Worm (Caenorhabditis elegans) whole organism, young adult: ENCODE measurements around the gene ecps-1.

ENCODE experiments used
- B0019.2 ChIP-seq: fragments of 200-800 bp; sonication (Bioruptor generic); conservative IDR thresholded peaks from 2 replicates; pipeline ENCODE4 v1.3.6; 2022; ENCODE audit warnings: missing genetic modification reagents, missing genetic modification characterization, missing compliant biosample characterization
- C06A6.2 ChIP-seq: fragments of 200-800 bp; sonication (Bioruptor generic); conservative IDR thresholded peaks from 2 replicates; pipeline ENCODE4 v1.3.6; 2022; ENCODE audit warnings: missing genetic modification characterization, missing compliant biosample characterization
- F23B12.7 ChIP-seq: sonication (generic microtip); optimal IDR thresholded peaks from 2 replicates; lab custom pipeline; 2017; ENCODE audit warnings: missing genetic modification characterization, mild to moderate bottlenecking, missing compliant biosample characterization, antibody characterized with exemption, moderate library complexity; ENCODE audit not compliant: insufficient read depth
- F49E8.2 ChIP-seq: sonication (generic microtip); optimal IDR thresholded peaks from 3 replicates; lab custom pipeline; 2017; ENCODE audit warnings: missing genetic modification characterization, mild to moderate bottlenecking, missing compliant biosample characterization, antibody characterized with exemption, moderate library complexity; ENCODE audit not compliant: insufficient read depth
- F57A8.1 ChIP-seq: fragments of 200-800 bp; sonication (Bioruptor generic); optimal IDR thresholded peaks from 2 replicates; lab custom pipeline; 2018; ENCODE audit warnings: mild to moderate bottlenecking, missing genetic modification characterization, moderate library complexity, missing compliant biosample characterization
- Y95B8A.8 ChIP-seq: fragments of 200-800 bp; sonication (Bioruptor generic); IDR thresholded peaks from 2 replicates; pipeline ENCODE4 v1.3.6; 2022; ENCODE audit warnings: missing genetic modification reagents, missing genetic modification characterization, missing compliant biosample characterization
- ZK185.1 ChIP-seq: sonication (generic microtip); optimal IDR thresholded peaks from 2 replicates; lab custom pipeline; 2016; ENCODE audit warnings: mild to moderate bottlenecking, missing genetic modification characterization, missing compliant biosample characterization; ENCODE audit not compliant: poor library complexity, severe bottlenecking
- ama-1 ChIP-seq, 3 experiments: fragments of 150-350 bp in 1 of 3; sonication (generic microtip) in 2 of 3; optimal IDR thresholded peaks; 2 replicates each; lab custom pipeline; 2014 to 2018; ENCODE audit warnings: missing biosample characterization in 2 of 3, missing genetic modification characterization in 2 of 3, missing genetic modification reagents in 2 of 3
- atf-7 ChIP-seq: sonication (generic microtip); optimal IDR thresholded peaks from 2 replicates; lab custom pipeline; 2017; ENCODE audit warnings: mild to moderate bottlenecking, missing genetic modification characterization, missing compliant biosample characterization
- bed-1 ChIP-seq: fragments of 200-800 bp; sonication (Bioruptor generic); IDR thresholded peaks from 2 replicates; pipeline ENCODE4 v1.3.6; 2022; ENCODE audit warnings: missing genetic modification reagents, missing genetic modification characterization, missing compliant biosample characterization
- cebp-2 ChIP-seq: fragments of 200-800 bp; sonication (Bioruptor generic); IDR thresholded peaks from 2 replicates; pipeline ENCODE4 v1.3.6; 2022; ENCODE audit warnings: missing genetic modification characterization, missing compliant biosample characterization
- ceh-58 ChIP-seq: fragments of 200-800 bp; sonication (Bioruptor generic); IDR thresholded peaks from 2 replicates; pipeline ENCODE4 v1.3.6; 2022; ENCODE audit warnings: missing genetic modification characterization, missing compliant biosample characterization
- dpl-1 ChIP-seq: fragments of 150-350 bp; optimal IDR thresholded peaks from 2 replicates; lab custom pipeline; 2014; ENCODE audit warnings: missing biosample characterization, missing genetic modification reagents, missing genetic modification characterization
- him-1 ChIP-seq: sonication (generic microtip); optimal IDR thresholded peaks from 2 replicates; lab custom pipeline; 2016; ENCODE audit warnings: missing genotype, missing genetic modification reagents, missing genetic modification characterization, missing compliant biosample characterization
- hmg-20 ChIP-seq: fragments of 200-800 bp; sonication (Bioruptor generic); IDR thresholded peaks from 2 replicates; pipeline ENCODE4 v1.3.6; 2022; ENCODE audit warnings: missing genetic modification reagents, missing genetic modification characterization, missing compliant biosample characterization
- hrde-1 ChIP-seq: sonication (generic microtip); optimal IDR thresholded peaks from 2 replicates; lab custom pipeline; 2016; ENCODE audit warnings: missing genetic modification characterization, mild to moderate bottlenecking, missing compliant biosample characterization, moderate library complexity, missing genotype, missing genetic modification reagents, borderline replicate concordance
- lin-35 ChIP-seq, 3 experiments: fragments of 150-350 bp in 2 of 3; sonication (generic microtip) in 1 of 3; optimal IDR thresholded peaks; 2 replicates each; lab custom pipeline; 2014 to 2018; ENCODE audit warnings: missing biosample characterization in 3 of 3, missing genetic modification characterization in 3 of 3, missing genetic modification reagents in 3 of 3
- lin-54 ChIP-seq: fragments of 200-800 bp; sonication (Bioruptor generic); optimal IDR thresholded peaks from 2 replicates; lab custom pipeline; 2018; ENCODE audit warnings: mild to moderate bottlenecking, missing genetic modification characterization, missing compliant biosample characterization
- lsl-1 ChIP-seq: fragments of 200-800 bp; sonication (Bioruptor generic); optimal IDR thresholded peaks from 2 replicates; lab custom pipeline; 2018; ENCODE audit warnings: mild to moderate bottlenecking, missing genetic modification characterization, moderate library complexity, missing compliant biosample characterization
- lsy-27 ChIP-seq: sonication (generic microtip); optimal IDR thresholded peaks from 2 replicates; lab custom pipeline; 2017; ENCODE audit warnings: missing genetic modification characterization, mild to moderate bottlenecking, missing compliant biosample characterization, antibody characterized with exemption, missing genotype, borderline replicate concordance; ENCODE audit not compliant: insufficient read depth
- madf-6 ChIP-seq: fragments of 200-800 bp; sonication (Bioruptor generic); IDR thresholded peaks from 2 replicates; pipeline ENCODE4 v1.3.6; 2022; ENCODE audit warnings: missing genetic modification reagents, missing genetic modification characterization, missing compliant biosample characterization
- nfyb-1 ChIP-seq: fragments of 200-800 bp; sonication (Bioruptor generic); IDR thresholded peaks from 2 replicates; pipeline ENCODE4 v1.3.6; 2022; ENCODE audit warnings: missing genetic modification reagents, missing genetic modification characterization, missing compliant biosample characterization
- nhr-179 ChIP-seq: sonication (generic microtip); optimal IDR thresholded peaks from 2 replicates; lab custom pipeline; 2016; ENCODE audit warnings: mild to moderate bottlenecking, missing genetic modification characterization, missing compliant biosample characterization
- nhr-90 ChIP-seq: sonication (generic microtip); optimal IDR thresholded peaks from 2 replicates; lab custom pipeline; 2016; ENCODE audit warnings: missing genotype, mild to moderate bottlenecking, missing genetic modification characterization, missing compliant biosample characterization
- pha-4 ChIP-seq: fragments of 150-350 bp; sonication (generic microtip); optimal IDR thresholded peaks from 2 replicates; lab custom pipeline; 2014; ENCODE audit warnings: missing biosample characterization, missing genetic modification reagents, missing genetic modification characterization
- snpc-1.3 ChIP-seq: sonication (generic microtip); optimal IDR thresholded peaks from 2 replicates; lab custom pipeline; 2017; ENCODE audit warnings: missing genetic modification characterization, mild to moderate bottlenecking, missing compliant biosample characterization, antibody characterized with exemption, moderate library complexity, missing genotype, missing genetic modification reagents; ENCODE audit not compliant: insufficient read depth
- snpc-3.4 ChIP-seq: sonication (generic microtip); optimal IDR thresholded peaks from 2 replicates; lab custom pipeline; 2017; ENCODE audit warnings: missing genetic modification characterization, mild to moderate bottlenecking, missing compliant biosample characterization, antibody characterized with exemption, moderate library complexity, missing genotype, missing genetic modification reagents
- snpc-4 ChIP-seq, 5 experiments: fragments of 150-350 bp in 1 of 5; sonication (generic microtip) in 4 of 5; optimal IDR thresholded peaks; 2 replicates each; lab custom pipeline; 2014 to 2018; ENCODE audit warnings: missing genetic modification characterization in 5 of 5, missing biosample characterization in 3 of 5, antibody characterized with exemption in 2 of 5, mild to moderate bottlenecking in 2 of 5, missing compliant biosample characterization in 2 of 5, missing genotype in 2 of 5, moderate library complexity in 2 of 5, missing genetic modification reagents in 1 of 5
- zfh-2 ChIP-seq: fragments of 200-800 bp; sonication (Bioruptor generic); conservative IDR thresholded peaks from 2 replicates; pipeline ENCODE4 v1.3.6; 2022; ENCODE audit warnings: missing genetic modification reagents, missing genetic modification characterization, missing compliant biosample characterization
- ztf-26 ChIP-seq: sonication (generic microtip); optimal IDR thresholded peaks from 2 replicates; lab custom pipeline; 2017; ENCODE audit warnings: missing genetic modification characterization, missing compliant biosample characterization
- ztf-28 ChIP-seq: fragments of 200-800 bp; sonication (Bioruptor generic); IDR thresholded peaks from 2 replicates; pipeline ENCODE4 v1.3.6; 2022; ENCODE audit warnings: missing genetic modification reagents, missing genetic modification characterization, missing compliant biosample characterization

ecps-1 gene

ce11 chrIII:10505182-10505581 lies 44.8 kb upstream of the ecps-1 start, which contains the start of the genes taf-11.3 and urm-1 (continued):
- TF ChIP-seq ZK185.1 (tag; lab: Kevin White, UChicago) (peak; percentile 30), dpl-1 (peak; percentile 60), pha-4 (tag; lab: Kevin White, UChicago) (peak; percentile 15), hmg-20 (GFP tag; lab: Robert Waterston, UW) (no peak), ztf-28 (GFP tag; lab: Robert Waterston, UW) (no peak), snpc-4 (GFP tag; optimal IDR thresholded peaks at IDR 0.05; lab: Kevin White, UChicago) (no peak), snpc-4 (tag; optimal IDR thresholded peaks at IDR 0.05; lab: Kevin White, UChicago) (peak in 2 of 4 experiments; percentile 11 to 69), lin-54 (GFP tag; lab: Kevin White, UChicago) (peak; percentile 49), lsl-1 (GFP tag; lab: Kevin White, UChicago) (peak; percentile 27), cebp-2 (GFP tag; lab: Robert Waterston, UW) (no peak), ceh-58 (GFP tag; lab: Robert Waterston, UW) (no peak), snpc-3.4 (tag; lab: Kevin White, UChicago) (peak; percentile 21), zfh-2 (GFP tag; lab: Robert Waterston, UW) (no peak), atf-7 (tag; lab: Kevin White, UChicago) (no peak), lin-35 (GFP tag; optimal IDR thresholded peaks at IDR 0.05; lab: Kevin White, UChicago) (peak in 1 of 3 experiments; percentile 51), nhr-90 (tag; lab: Kevin White, UChicago) (no peak), madf-6 (GFP tag; lab: Robert Waterston, UW) (peak; percentile 67; the same call in 1 of the 2 replicates), bed-1 (GFP tag; lab: Robert Waterston, UW) (no peak), C06A6.2 (GFP tag; lab: Robert Waterston, UW) (no peak), F49E8.2 (tag; lab: Kevin White, UChicago) (no peak)

ce11 chrIII:10503753-10504152 lies 43.4 kb upstream of the ecps-1 start, which contains the start of gene rab-33:
TSS of gene rab-33 (minus strand) at chrIII:10503853.
- TF ChIP-seq lsy-27 (no peak), hrde-1 (no peak), nfyb-1 (GFP tag; lab: Robert Waterston, UW) (no peak), snpc-1.3 (no peak), B0019.2 (GFP tag; lab: Robert Waterston, UW) (no peak), snpc-4 (GFP tag; optimal IDR thresholded peaks at IDR 0.05; lab: Kevin White, UChicago) (no peak), snpc-4 (tag; optimal IDR thresholded peaks at IDR 0.05; lab: Kevin White, UChicago) (no peak), F23B12.7 (tag; lab: Kevin White, UChicago) (no peak), lsl-1 (GFP tag; lab: Kevin White, UChicago) (no peak), lin-54 (GFP tag; lab: Kevin White, UChicago) (no peak)

ce11 chrIII:10488052-10488451 lies 27.7 kb upstream of the ecps-1 start, which contains the start of gene ptr-25:
TSS of gene ptr-25 (plus strand) at chrIII:10488124.
- TF ChIP-seq F57A8.1 (GFP tag; lab: Kevin White, UChicago): no peak
- TF ChIP-seq snpc-4 (GFP tag; optimal IDR thresholded peaks at IDR 0.05; lab: Kevin White, UChicago): no peak
- TF ChIP-seq snpc-4 (tag; optimal IDR thresholded peaks at IDR 0.05; lab: Kevin White, UChicago): no peak
- TF ChIP-seq ztf-26: no peak
- TF ChIP-seq nhr-179 (tag; lab: Kevin White, UChicago): no peak
- TF ChIP-seq Y95B8A.8: no peak
- no peak for TF ChIP-seq him-1 (tag; lab: Kevin White, UChicago)
- TF ChIP-seq ama-1 (optimal IDR thresholded peaks at IDR 0.05; lab: Kevin White, UChicago): no peak
- TF ChIP-seq ama-1 (GFP tag; optimal IDR thresholded peaks at IDR 0.05; lab: Kevin White, UChicago): no peak
